Worm (Caenorhabditis elegans) whole organism, L1 larva: ENCODE results near the gene eral-1.
A peak's percentile ranks its signal among the peaks of the same experiment; 100 is the strongest.

Experiments used
- C04F5.9 ChIP-seq: sonication (generic microtip); optimal IDR thresholded peaks from 2 replicates; lab custom pipeline; 2016; ENCODE audit warnings: missing genetic modification characterization, missing compliant biosample characterization
- C16A3.4 ChIP-seq: fragments of 150-350 bp; optimal IDR thresholded peaks from 2 replicates; lab custom pipeline; 2014; ENCODE audit warnings: missing biosample characterization, missing genetic modification characterization
- F16B12.6 ChIP-seq: fragments of 150-350 bp; optimal IDR thresholded peaks from 2 replicates; lab custom pipeline; 2014; ENCODE audit warnings: missing biosample characterization, missing genetic modification characterization
- aha-1 ChIP-seq: fragments of 150-350 bp; optimal IDR thresholded peaks from 2 replicates; lab custom pipeline; 2014; ENCODE audit warnings: missing biosample characterization, missing genetic modification characterization
- blmp-1 ChIP-seq: fragments of 150-350 bp; optimal IDR thresholded peaks from 2 replicates; lab custom pipeline; 2014; ENCODE audit warnings: missing biosample characterization, missing genetic modification characterization
- ceh-63 ChIP-seq: fragments of 200-800 bp; sonication (Bioruptor generic); optimal IDR thresholded peaks from 2 replicates; lab custom pipeline; 2018; ENCODE audit warnings: mild to moderate bottlenecking, missing genetic modification characterization, missing compliant biosample characterization
- ceh-8 ChIP-seq: fragments of 200-800 bp; sonication (Bioruptor generic); optimal IDR thresholded peaks from 2 replicates; lab custom pipeline; 2018; ENCODE audit warnings: mild to moderate bottlenecking, missing genetic modification characterization, moderate library complexity, missing compliant biosample characterization
- ceh-82 ChIP-seq, 3 experiments: fragments of 150-350 bp in 1 of 3; sonication (generic microtip) in 2 of 3; optimal IDR thresholded peaks; 2 replicates each; lab custom pipeline; 2014 to 2017; ENCODE audit warnings: missing biosample characterization in 3 of 3, missing genetic modification characterization in 3 of 3
- ceh-88 ChIP-seq: fragments of 200-800 bp; sonication (Bioruptor generic); IDR thresholded peaks from 2 replicates; pipeline ENCODE4 v1.3.6; 2022; ENCODE audit warnings: missing genetic modification characterization, missing compliant biosample characterization
- ces-1 ChIP-seq: fragments of 150-350 bp; optimal IDR thresholded peaks from 2 replicates; lab custom pipeline; 2014; ENCODE audit warnings: missing biosample characterization, missing genetic modification reagents, missing genetic modification characterization
- efl-1 ChIP-seq, 4 experiments: fragments of 150-350 bp; optimal IDR thresholded peaks in 3 of 4; peaks in 1 of 4; 1 replicate in 1 of 4; 2 replicates in 3 of 4; lab custom pipeline; 2014; ENCODE audit warnings: missing biosample characterization in 2 of 4, missing genetic modification characterization in 2 of 4, missing genetic modification reagents in 2 of 4
- elt-2 ChIP-seq: sonication (generic microtip); optimal IDR thresholded peaks from 2 replicates; lab custom pipeline; 2016; ENCODE audit warnings: missing genetic modification characterization, mild to moderate bottlenecking, inconsistent platforms, missing compliant biosample characterization, missing genetic modification reagents
- fkh-10 ChIP-seq: sonication (generic microtip); optimal IDR thresholded peaks from 2 replicates; lab custom pipeline; 2017; ENCODE audit warnings: missing biosample characterization, missing genetic modification reagents, missing genetic modification characterization
- fkh-4 ChIP-seq: sonication (generic microtip); optimal IDR thresholded peaks from 2 replicates; lab custom pipeline; 2016; ENCODE audit warnings: missing compliant biosample characterization, missing genetic modification characterization, borderline replicate concordance
- grh-1 ChIP-seq: fragments of 200-800 bp; sonication (Bioruptor generic); IDR thresholded peaks from 2 replicates; pipeline ENCODE4 v1.3.6; 2022; ENCODE audit warnings: missing genetic modification reagents, missing genetic modification characterization, missing compliant biosample characterization
- hlh-4 ChIP-seq: sonication (generic microtip); optimal IDR thresholded peaks from 2 replicates; lab custom pipeline; 2016; ENCODE audit warnings: mild to moderate bottlenecking, missing genetic modification characterization, missing compliant biosample characterization
- hpl-2 ChIP-seq: fragments of 150-350 bp; optimal IDR thresholded peaks from 2 replicates; lab custom pipeline; 2014; ENCODE audit warnings: missing biosample characterization, missing genetic modification reagents, missing genetic modification characterization
- irx-1 ChIP-seq: sonication (generic microtip); optimal IDR thresholded peaks from 2 replicates; lab custom pipeline; 2016; ENCODE audit warnings: missing genetic modification characterization, missing compliant biosample characterization
- isw-1 ChIP-seq: fragments of 200-800 bp; sonication (Bioruptor generic); IDR thresholded peaks from 2 replicates; pipeline ENCODE4 v1.3.6; 2022; ENCODE audit warnings: missing genetic modification characterization, missing compliant biosample characterization
- jun-1 ChIP-seq: fragments of 150-350 bp; optimal IDR thresholded peaks from 2 replicates; lab custom pipeline; 2014; ENCODE audit warnings: missing biosample characterization, missing genetic modification reagents, missing genetic modification characterization
- lin-13 ChIP-seq: fragments of 150-350 bp; optimal IDR thresholded peaks from 2 replicates; lab custom pipeline; 2014; ENCODE audit warnings: missing biosample characterization, missing genetic modification reagents, missing genetic modification characterization
- lin-14 ChIP-seq: fragments of 200-800 bp; sonication (Bioruptor generic); optimal IDR thresholded peaks from 2 replicates; lab custom pipeline; 2018; ENCODE audit warnings: mild to moderate bottlenecking, missing genetic modification characterization, moderate library complexity, missing compliant biosample characterization
- lin-15B ChIP-seq: fragments of 150-350 bp; sonication (generic microtip); optimal IDR thresholded peaks from 3 replicates; lab custom pipeline; 2014; ENCODE audit warnings: missing biosample characterization, missing genetic modification characterization
- lin-35 ChIP-seq, 2 experiments: fragments of 150-350 bp; optimal IDR thresholded peaks; 2 replicates each; lab custom pipeline; 2014; ENCODE audit warnings: missing biosample characterization in 2 of 2, missing genetic modification characterization in 2 of 2, missing genetic modification reagents in 2 of 2
- lir-3 ChIP-seq: sonication (generic microtip); optimal IDR thresholded peaks from 2 replicates; lab custom pipeline; 2016; ENCODE audit warnings: mild to moderate bottlenecking, missing genetic modification characterization, moderate library complexity, missing compliant biosample characterization; ENCODE audit not compliant: poor library complexity
- lsy-2 ChIP-seq, 2 experiments: fragments of 150-350 bp; optimal IDR thresholded peaks; 2 replicates each; lab custom pipeline; 2014; ENCODE audit warnings: missing biosample characterization in 2 of 2, missing genetic modification characterization in 2 of 2
- mdl-1 ChIP-seq, 2 experiments: fragments of 150-350 bp; optimal IDR thresholded peaks; 2 replicates each; lab custom pipeline; 2014 to 2017; ENCODE audit warnings: missing biosample characterization in 2 of 2, missing genetic modification characterization in 2 of 2, inconsistent platforms in 1 of 2
- nhr-11 ChIP-seq: fragments of 150-350 bp; optimal IDR thresholded peaks from 2 replicates; lab custom pipeline; 2014; ENCODE audit warnings: missing biosample characterization, missing genetic modification characterization
- nhr-12 ChIP-seq: sonication (generic microtip); optimal IDR thresholded peaks from 2 replicates; lab custom pipeline; 2017; ENCODE audit warnings: missing biosample characterization, missing genetic modification characterization
- nhr-19 ChIP-seq: fragments of 200-800 bp; sonication (Bioruptor generic); conservative IDR thresholded peaks from 2 replicates; pipeline ENCODE4 v1.3.6; 2022; ENCODE audit warnings: missing genetic modification characterization, missing compliant biosample characterization
- nhr-20 ChIP-seq: sonication (generic microtip); optimal IDR thresholded peaks from 2 replicates; lab custom pipeline; 2016; ENCODE audit warnings: mild to moderate bottlenecking, missing genetic modification characterization, missing compliant biosample characterization
- nhr-237 ChIP-seq: fragments of 150-350 bp; optimal IDR thresholded peaks from 2 replicates; lab custom pipeline; 2014; ENCODE audit warnings: missing biosample characterization, missing genetic modification characterization
- nhr-28 ChIP-seq: fragments of 150-350 bp; optimal IDR thresholded peaks from 2 replicates; lab custom pipeline; 2014; ENCODE audit warnings: missing biosample characterization, missing genetic modification characterization
- nhr-71 ChIP-seq: sonication (generic microtip); optimal IDR thresholded peaks from 2 replicates; lab custom pipeline; 2016; ENCODE audit warnings: mild to moderate bottlenecking, missing genetic modification characterization, moderate library complexity, missing compliant biosample characterization
- nhr-84 ChIP-seq: sonication (generic microtip); optimal IDR thresholded peaks from 2 replicates; lab custom pipeline; 2017; ENCODE audit warnings: missing biosample characterization, missing genetic modification characterization
- skn-1 ChIP-seq: fragments of 150-350 bp; optimal IDR thresholded peaks from 2 replicates; lab custom pipeline; 2014; ENCODE audit warnings: missing biosample characterization, missing genetic modification characterization
- snpc-4 ChIP-seq: fragments of 150-350 bp; optimal IDR thresholded peaks from 2 replicates; lab custom pipeline; 2014; ENCODE audit warnings: missing biosample characterization, missing genetic modification characterization
- snu-23 ChIP-seq: sonication (generic microtip); optimal IDR thresholded peaks from 2 replicates; lab custom pipeline; 2016; ENCODE audit warnings: missing genetic modification characterization, missing compliant biosample characterization
- sox-4 ChIP-seq: sonication (generic microtip); optimal IDR thresholded peaks from 2 replicates; lab custom pipeline; 2016; ENCODE audit warnings: missing genetic modification characterization, missing compliant biosample characterization
- sptf-1 ChIP-seq: fragments of 150-350 bp; optimal IDR thresholded peaks from 2 replicates; lab custom pipeline; 2014; ENCODE audit warnings: missing biosample characterization, missing genetic modification characterization
- tbx-2 ChIP-seq: sonication (generic microtip); optimal IDR thresholded peaks from 2 replicates; lab custom pipeline; 2016; ENCODE audit warnings: missing genetic modification characterization, missing compliant biosample characterization
- tlp-1 ChIP-seq: fragments of 150-350 bp; optimal IDR thresholded peaks from 2 replicates; lab custom pipeline; 2014; ENCODE audit warnings: missing biosample characterization, missing genetic modification characterization
- unc-130 ChIP-seq: fragments of 150-350 bp; optimal IDR thresholded peaks from 2 replicates; lab custom pipeline; 2017; ENCODE audit warnings: missing biosample characterization, missing genetic modification characterization, inconsistent platforms
- vab-15 ChIP-seq: sonication (generic microtip); optimal IDR thresholded peaks from 2 replicates; lab custom pipeline; 2017; ENCODE audit warnings: missing genotype, mild to moderate bottlenecking, missing genetic modification characterization, missing compliant biosample characterization
- xbp-1 ChIP-seq: sonication (generic microtip); optimal IDR thresholded peaks from 2 replicates; lab custom pipeline; 2016; ENCODE audit warnings: missing genetic modification characterization, missing compliant biosample characterization
- zag-1 ChIP-seq: fragments of 150-350 bp; optimal IDR thresholded peaks from 2 replicates; lab custom pipeline; 2014; ENCODE audit warnings: missing biosample characterization, missing genetic modification characterization

eral-1 gene

DNA sequence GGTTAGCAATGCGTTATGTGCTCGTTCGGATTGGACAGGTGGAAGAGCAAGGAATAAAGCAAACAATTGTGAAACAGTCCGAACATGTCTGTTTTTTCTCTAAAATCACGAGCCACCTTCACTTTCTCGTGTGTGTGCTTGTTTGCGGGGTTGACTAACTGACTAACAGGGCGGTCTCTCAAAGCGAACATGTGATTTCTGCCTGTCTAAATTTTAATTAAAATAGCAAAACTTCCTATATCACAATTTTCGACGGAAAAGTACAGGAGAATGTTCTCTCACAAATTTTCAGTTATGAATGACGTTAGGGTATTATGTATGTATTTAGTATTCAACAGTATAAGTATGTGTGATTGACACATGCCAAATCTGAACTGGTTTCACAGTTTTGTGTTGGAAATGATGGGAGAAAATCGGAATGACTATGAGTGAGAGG, 32.4 kb upstream of the eral-1 start:
- TF ChIP-seq isw-1: no peak
- no peak for TF ChIP-seq nhr-19 (GFP tag; lab: Robert Waterston, UW)
- TF ChIP-seq sptf-1 (tag; lab: Kevin White, UChicago): no peak
- TF ChIP-seq unc-130: no peak
- TF ChIP-seq nhr-84 (tag; lab: Kevin White, UChicago): no peak
- no peak for TF ChIP-seq vab-15
- no peak for TF ChIP-seq tlp-1
- TF ChIP-seq F16B12.6: no peak
- TF ChIP-seq zag-1: no peak
- TF ChIP-seq nhr-11 (tag; lab: Kevin White, UChicago): no peak
- TF ChIP-seq lir-3: no peak
- TF ChIP-seq ceh-88 (GFP tag; lab: Robert Waterston, UW): no peak
- TF ChIP-seq hlh-4 (tag; lab: Kevin White, UChicago): no peak
- TF ChIP-seq ceh-8 (GFP tag; lab: Kevin White, UChicago): no peak
- no peak for TF ChIP-seq lsy-2 (tag; optimal IDR thresholded peaks at IDR 0.05; lab: Kevin White, UChicago)
- TF ChIP-seq C04F5.9 (tag; lab: Kevin White, UChicago): no peak
- no peak for TF ChIP-seq ceh-82 (tag; optimal IDR thresholded peaks at IDR 0.05; lab: Kevin White, UChicago)
- TF ChIP-seq snu-23 (GFP tag; lab: Kevin White, UChicago): no peak
- TF ChIP-seq sox-4 (tag; lab: Kevin White, UChicago): no peak
- no peak for TF ChIP-seq fkh-10 (GFP tag; lab: Kevin White, UChicago)
- TF ChIP-seq xbp-1: no peak
- TF ChIP-seq aha-1 (tag; lab: Kevin White, UChicago): no peak
- TF ChIP-seq ces-1 (GFP tag; lab: Kevin White, UChicago): no peak
- no peak for TF ChIP-seq jun-1 (tag; lab: Kevin White, UChicago)
- no peak for TF ChIP-seq snpc-4 (tag; lab: Kevin White, UChicago)
- peak in 1 of 2 experiments; percentile 40 for TF ChIP-seq lin-35 (GFP tag; optimal IDR thresholded peaks at IDR 0.05; lab: Kevin White, UChicago)
- no peak for TF ChIP-seq lin-15B (tag; lab: Kevin White, UChicago)
- no peak for TF ChIP-seq ceh-63 (GFP tag; lab: Kevin White, UChicago)
- peak in 1 of 2 experiments; percentile 74 for TF ChIP-seq mdl-1 (tag; optimal IDR thresholded peaks at IDR 0.05; lab: Kevin White, UChicago)
- no peak for TF ChIP-seq tbx-2 (tag; lab: Kevin White, UChicago)
- TF ChIP-seq nhr-20: peak; percentile 9
- no peak for TF ChIP-seq nhr-28
- no peak for TF ChIP-seq C16A3.4 (tag; lab: Kevin White, UChicago)
- TF ChIP-seq blmp-1 (tag; lab: Kevin White, UChicago): peak; percentile 23
- TF ChIP-seq fkh-4 (tag; lab: Kevin White, UChicago): no peak
- no peak for TF ChIP-seq hpl-2 (GFP tag; lab: Kevin White, UChicago)
- TF ChIP-seq elt-2 (tag; lab: Kevin White, UChicago): no peak
- no peak for TF ChIP-seq nhr-237 (tag; lab: Kevin White, UChicago)
- peak; percentile 39 for TF ChIP-seq lin-14 (GFP tag; lab: Kevin White, UChicago)
- TF ChIP-seq grh-1 (GFP tag; lab: Robert Waterston, UW): no peak
- no peak for TF ChIP-seq skn-1 (tag; lab: Kevin White, UChicago)
- no peak for TF ChIP-seq irx-1 (tag; lab: Kevin White, UChicago)
- no peak for TF ChIP-seq efl-1 (optimal IDR thresholded peaks at IDR 0.05; lab: Kevin White, UChicago)
- TF ChIP-seq efl-1 (GFP tag; optimal IDR thresholded peaks at IDR 0.05 in 1 of 2; lab: Kevin White, UChicago): peak in 1 of 2 experiments; percentile 94
- no peak for TF ChIP-seq lin-13 (GFP tag; lab: Kevin White, UChicago)
- peak; percentile 44 for TF ChIP-seq nhr-71 (tag; lab: Kevin White, UChicago)
- TF ChIP-seq nhr-12: no peak
